1 fruit fly cellular context compared by ENCODE assay signal in the genomic region with DNA sequence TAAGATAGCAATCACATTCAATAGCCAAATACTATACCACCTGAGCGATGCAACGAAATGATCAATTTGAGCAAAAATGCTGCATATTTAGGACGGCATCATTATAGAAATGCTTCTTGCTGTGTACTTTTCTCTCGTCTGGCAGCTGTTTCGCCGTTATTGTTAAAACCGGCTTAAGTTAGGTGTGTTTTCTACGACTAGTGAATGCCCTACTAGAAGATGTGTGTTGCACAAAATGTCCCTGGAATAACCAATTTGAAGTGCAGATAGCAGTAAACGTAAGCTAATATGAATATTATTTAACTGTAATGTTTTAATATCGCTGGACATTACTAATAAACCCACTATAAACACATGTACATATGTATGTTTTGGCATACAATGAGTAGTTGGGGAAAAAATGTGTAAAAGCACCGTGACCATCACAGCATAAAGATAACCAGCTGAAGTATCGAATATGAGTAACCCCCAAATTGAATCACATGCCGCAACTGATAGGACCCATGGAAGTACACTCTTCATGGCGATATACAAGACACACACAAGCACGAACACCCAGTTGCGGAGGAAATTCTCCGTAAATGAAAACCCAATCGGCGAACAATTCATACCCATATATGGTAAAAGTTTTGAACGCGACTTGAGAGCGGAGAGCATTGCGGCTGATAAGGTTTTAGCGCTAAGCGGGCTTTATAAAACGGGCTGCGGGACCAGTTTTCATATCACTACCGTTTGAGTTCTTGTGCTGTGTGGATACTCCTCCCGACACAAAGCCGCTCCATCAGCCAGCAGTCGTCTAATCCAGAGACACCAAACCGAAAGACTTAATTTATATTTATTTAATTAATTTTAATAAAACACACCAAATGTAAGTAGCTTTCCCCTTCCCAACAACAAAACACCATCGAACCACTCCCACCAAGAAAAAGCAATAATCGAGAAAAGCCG.
TF ChIP-seq lines count a peak whose summit lies in the region.

Gene Act5C, plus strand, starts transcription at position 716 of the 948 bp plus-strand sequence.

TF ChIP-seq in whole organism, embryonic, 481 proteins besides CTCF, POLR2A, EP300 and RAD21 (continued from another document and continues in another):
- TF ChIP-seq lab (GFP tag; optimal IDR thresholded peaks at IDR 0.05; lab: Kevin White, UChicago): peak; percentile 94
- TF ChIP-seq Awh (GFP tag; IDR thresholded peaks at IDR 0.05; lab: Robert Waterston, UW): peak; percentile 92
- TF ChIP-seq jing (GFP tag; optimal IDR thresholded peaks at IDR 0.05; lab: Kevin White, UChicago): peak; percentile 91
- TF ChIP-seq Gug (GFP tag; IDR thresholded peaks at IDR 0.05; lab: Robert Waterston, UW): peak; percentile 89
- TF ChIP-seq CG17568 (GFP tag; optimal IDR thresholded peaks at IDR 0.05; lab: Kevin White, UChicago): peak; percentile 87
- peak; percentile 90 for TF ChIP-seq ranshi (GFP tag; IDR thresholded peaks at IDR 0.05; lab: Robert Waterston, UW)
- TF ChIP-seq Hmr (GFP tag; optimal IDR thresholded peaks at IDR 0.05; lab: Kevin White, UChicago): peak; percentile 92
- TF ChIP-seq CG18764 (GFP tag; optimal IDR thresholded peaks at IDR 0.05; lab: Kevin White, UChicago): peak; percentile 87
- TF ChIP-seq GATAe (GFP tag; conservative IDR thresholded peaks at IDR 0.05; lab: Robert Waterston, UW): peak; percentile 13; the same call in 1 of the 2 replicates
- TF ChIP-seq sd (tag; optimal IDR thresholded peaks at IDR 0.05; lab: Kevin White, UChicago): peak; percentile 73
- peak; percentile 96 for TF ChIP-seq unpg (GFP tag; optimal IDR thresholded peaks at IDR 0.05; lab: Kevin White, UChicago)
- peak; percentile 59 for TF ChIP-seq Fer2 (tag; optimal IDR thresholded peaks at IDR 0.05; lab: Kevin White, UChicago)
- TF ChIP-seq CG11085 (GFP tag; IDR thresholded peaks at IDR 0.05; lab: Robert Waterston, UW): peak; percentile 78
- peak; percentile 94 to 96 for TF ChIP-seq Pdp1 (GFP tag; optimal IDR thresholded peaks at IDR 0.05; lab: Kevin White, UChicago)
- TF ChIP-seq CG6175 (GFP tag; IDR thresholded peaks at IDR 0.05; lab: Robert Waterston, UW): peak; percentile 79
- TF ChIP-seq Atf3 (GFP tag; optimal IDR thresholded peaks at IDR 0.05; lab: Kevin White, UChicago): peak; percentile 85
- peak; percentile 89 for TF ChIP-seq pho (GFP tag; optimal IDR thresholded peaks at IDR 0.05; lab: Kevin White, UChicago)
- peak; percentile 95 for TF ChIP-seq repo (GFP tag; optimal IDR thresholded peaks at IDR 0.05; lab: Kevin White, UChicago)
- peak; percentile 97 for TF ChIP-seq CG17361 (GFP tag; IDR thresholded peaks at IDR 0.05; lab: Robert Waterston, UW)
- no peak for TF ChIP-seq Lpt (GFP tag; optimal IDR thresholded peaks at IDR 0.05; lab: Kevin White, UChicago)
- TF ChIP-seq sima (GFP tag; optimal IDR thresholded peaks at IDR 0.05; lab: Kevin White, UChicago): peak; percentile 86
- TF ChIP-seq D19A (tag; optimal IDR thresholded peaks at IDR 0.05; lab: Kevin White, UChicago): peak; percentile 100
- TF ChIP-seq cato (GFP tag; optimal IDR thresholded peaks at IDR 0.05; lab: Kevin White, UChicago; ENCODE audit: borderline replicate concordance): peak; percentile 80
- peak; percentile 90 for TF ChIP-seq CG4404 (GFP tag; IDR thresholded peaks at IDR 0.05; lab: Robert Waterston, UW)
- peak; percentile 94 for TF ChIP-seq lmd (GFP tag; IDR thresholded peaks at IDR 0.05; lab: Robert Waterston, UW)
- TF ChIP-seq pum (GFP tag; optimal IDR thresholded peaks at IDR 0.05; lab: Kevin White, UChicago): peak; percentile 94
- TF ChIP-seq Meics (GFP tag; optimal IDR thresholded peaks at IDR 0.05; lab: Kevin White, UChicago): peak; percentile 93
- no peak; the same call in 1 of the 2 replicates for TF ChIP-seq CG13287 (GFP tag; IDR thresholded peaks at IDR 0.05; lab: Robert Waterston, UW; ENCODE audit: partially characterized antibody)
- peak; percentile 95 for TF ChIP-seq gsb-n (tag; optimal IDR thresholded peaks at IDR 0.05; lab: Kevin White, UChicago)
- TF ChIP-seq ssp (GFP tag; IDR thresholded peaks at IDR 0.05; lab: Robert Waterston, UW): peak; percentile 82
- TF ChIP-seq CG16863 (GFP tag; optimal IDR thresholded peaks at IDR 0.05; lab: Kevin White, UChicago): peak; percentile 95
- TF ChIP-seq Dfd (GFP tag; optimal IDR thresholded peaks at IDR 0.05; lab: Kevin White, UChicago): no peak
- peak; percentile 86 for TF ChIP-seq NK7.1 (GFP tag; optimal IDR thresholded peaks at IDR 0.05; lab: Kevin White, UChicago)
- peak; percentile 79 for TF ChIP-seq CG7987 (GFP tag; optimal IDR thresholded peaks at IDR 0.05; lab: Kevin White, UChicago)
- TF ChIP-seq CG5953 (GFP tag; IDR thresholded peaks at IDR 0.05; lab: Robert Waterston, UW): peak; percentile 90
- TF ChIP-seq zen2 (GFP tag; IDR thresholded peaks at IDR 0.05; lab: Robert Waterston, UW; ENCODE audit: partially characterized antibody): no peak
- peak; percentile 83; the same call in 2 of the 3 replicates for TF ChIP-seq sr (GFP tag; IDR thresholded peaks at IDR 0.05; lab: Robert Waterston, UW)
- TF ChIP-seq CG32532 (GFP tag; IDR thresholded peaks at IDR 0.05; lab: Robert Waterston, UW): peak; percentile 92
- TF ChIP-seq CG31365 (tag; optimal IDR thresholded peaks at IDR 0.05; lab: Kevin White, UChicago): peak; percentile 86
- TF ChIP-seq CG12236 (GFP tag; optimal IDR thresholded peaks at IDR 0.05; lab: Kevin White, UChicago): peak; percentile 90
- peak; percentile 90 for TF ChIP-seq sim (GFP tag; IDR thresholded peaks at IDR 0.05; lab: Robert Waterston, UW)
- TF ChIP-seq ems (GFP tag; optimal IDR thresholded peaks at IDR 0.05; lab: Kevin White, UChicago): peak; percentile 95
- TF ChIP-seq Max (GFP tag; optimal IDR thresholded peaks at IDR 0.05; lab: Kevin White, UChicago): peak; percentile 91
- TF ChIP-seq CG4707 (GFP tag; optimal IDR thresholded peaks at IDR 0.05; lab: Kevin White, UChicago): peak; percentile 92
- TF ChIP-seq Chrac-16 (GFP tag; optimal IDR thresholded peaks at IDR 0.05; lab: Kevin White, UChicago): peak; percentile 94
- peak; percentile 93 for TF ChIP-seq CG13424 (tag; optimal IDR thresholded peaks at IDR 0.05; lab: Kevin White, UChicago)
- peak; percentile 94 for TF ChIP-seq CoRest (tag; optimal IDR thresholded peaks at IDR 0.05; lab: Kevin White, UChicago)
- peak; percentile 92 for TF ChIP-seq CG10462 (GFP tag; optimal IDR thresholded peaks at IDR 0.05; lab: Kevin White, UChicago)
- TF ChIP-seq toy (GFP tag; IDR thresholded peaks at IDR 0.05; lab: Robert Waterston, UW): peak; percentile 74
- peak; percentile 69 for TF ChIP-seq exex (tag; optimal IDR thresholded peaks at IDR 0.05; lab: Kevin White, UChicago)
- TF ChIP-seq Hand (GFP tag; optimal IDR thresholded peaks at IDR 0.05; lab: Kevin White, UChicago): peak; percentile 78
- peak in 1 of 2 experiments; percentile 89 for TF ChIP-seq Eip74EF (GFP tag; optimal IDR thresholded peaks at IDR 0.05; lab: Kevin White, UChicago)
- TF ChIP-seq sug (tag; optimal IDR thresholded peaks at IDR 0.05; lab: Kevin White, UChicago): peak; percentile 85
- TF ChIP-seq CG17359 (tag; optimal IDR thresholded peaks at IDR 0.05; lab: Kevin White, UChicago): peak; percentile 95
- TF ChIP-seq tap (tag; optimal IDR thresholded peaks at IDR 0.05; lab: Kevin White, UChicago): peak; percentile 95
- TF ChIP-seq ken (GFP tag; IDR thresholded peaks at IDR 0.05; lab: Robert Waterston, UW): peak; percentile 94
- peak; percentile 93 for TF ChIP-seq CG10209 (GFP tag; optimal IDR thresholded peaks at IDR 0.05; lab: Kevin White, UChicago)
- TF ChIP-seq Kr (GFP tag; optimal IDR thresholded peaks at IDR 0.05; lab: Kevin White, UChicago): peak; percentile 69
- TF ChIP-seq sisA (GFP tag; IDR thresholded peaks at IDR 0.05; lab: Robert Waterston, UW): peak; percentile 92
- TF ChIP-seq CG34422 (GFP tag; IDR thresholded peaks at IDR 0.05; lab: Robert Waterston, UW): peak; percentile 88
- peak; percentile 90 for TF ChIP-seq HmgZ (tag; optimal IDR thresholded peaks at IDR 0.05; lab: Kevin White, UChicago)
- peak; percentile 65 for TF ChIP-seq Oaz (GFP tag; IDR thresholded peaks at IDR 0.05; lab: Robert Waterston, UW)
- peak; percentile 96 for TF ChIP-seq Rfx (GFP tag; IDR thresholded peaks at IDR 0.05; lab: Robert Waterston, UW)
- peak; percentile 90 for TF ChIP-seq CG12942 (GFP tag; optimal IDR thresholded peaks at IDR 0.05; lab: Kevin White, UChicago)
- TF ChIP-seq nau (GFP tag; optimal IDR thresholded peaks at IDR 0.05; lab: Kevin White, UChicago): peak; percentile 86
- TF ChIP-seq CG6813 (GFP tag; optimal IDR thresholded peaks at IDR 0.05; lab: Kevin White, UChicago): peak; percentile 88
- TF ChIP-seq CG6765 (GFP tag; optimal IDR thresholded peaks at IDR 0.05; lab: Kevin White, UChicago): peak; percentile 76
- TF ChIP-seq Scr (GFP tag; IDR thresholded peaks at IDR 0.05; lab: Robert Waterston, UW; ENCODE audit: partially characterized antibody): no peak
- peak; percentile 90 for TF ChIP-seq ttk (GFP tag; IDR thresholded peaks at IDR 0.05; lab: Robert Waterston, UW)
- peak; percentile 73 for TF ChIP-seq trh (GFP tag; optimal IDR thresholded peaks at IDR 0.05; lab: Kevin White, UChicago)
- TF ChIP-seq CG12391 (tag; optimal IDR thresholded peaks at IDR 0.05; lab: Kevin White, UChicago): peak; percentile 95
- TF ChIP-seq sob (GFP tag; IDR thresholded peaks at IDR 0.05; lab: Robert Waterston, UW): peak; percentile 89
- peak; percentile 99 for TF ChIP-seq Ets65A (GFP tag; lab: Kevin White, UChicago)
- TF ChIP-seq CG4730 (GFP tag; IDR thresholded peaks at IDR 0.05; lab: Robert Waterston, UW): peak; percentile 88
- TF ChIP-seq run (tag; optimal IDR thresholded peaks at IDR 0.05; lab: Kevin White, UChicago): peak; percentile 86
- TF ChIP-seq CG9727 (GFP tag; optimal IDR thresholded peaks at IDR 0.05; lab: Kevin White, UChicago): peak; percentile 96
- peak; percentile 72 for TF ChIP-seq Taf1 (GFP tag; IDR thresholded peaks at IDR 0.05; lab: Robert Waterston, UW)
- TF ChIP-seq prd (optimal IDR thresholded peaks at IDR 0.05; lab: Kevin White, UChicago): no peak
- peak; percentile 95 for TF ChIP-seq prd (GFP tag; IDR thresholded peaks at IDR 0.05; lab: Robert Waterston, UW)
- TF ChIP-seq CG1603 (tag; optimal IDR thresholded peaks at IDR 0.05; lab: Kevin White, UChicago): peak; percentile 98
- TF ChIP-seq HHEX (GFP tag; optimal IDR thresholded peaks at IDR 0.05; lab: Kevin White, UChicago): peak; percentile 90
- peak; percentile 93 for TF ChIP-seq Ptx1 (GFP tag; IDR thresholded peaks at IDR 0.05; lab: Robert Waterston, UW)
- peak; percentile 97 for TF ChIP-seq vvl (GFP tag; IDR thresholded peaks at IDR 0.05; lab: Robert Waterston, UW)
- peak; percentile 96 for TF ChIP-seq lilli (GFP tag; optimal IDR thresholded peaks at IDR 0.05; lab: Kevin White, UChicago)
- TF ChIP-seq gcm2 (GFP tag; optimal IDR thresholded peaks at IDR 0.05; lab: Kevin White, UChicago): peak; percentile 90
- TF ChIP-seq Side (GFP tag; optimal IDR thresholded peaks at IDR 0.05; lab: Kevin White, UChicago): peak; percentile 96
- peak; percentile 97 for TF ChIP-seq zfh1 (GFP tag; IDR thresholded peaks at IDR 0.05; lab: Robert Waterston, UW)
- TF ChIP-seq Xbp1 (GFP tag; optimal IDR thresholded peaks at IDR 0.05; lab: Kevin White, UChicago): peak; percentile 94
- TF ChIP-seq CG11504 (tag; optimal IDR thresholded peaks at IDR 0.05; lab: Kevin White, UChicago): peak; percentile 93
- TF ChIP-seq kay (GFP tag; optimal IDR thresholded peaks at IDR 0.05; lab: Kevin White, UChicago): peak; percentile 89
- TF ChIP-seq cas (GFP tag; IDR thresholded peaks at IDR 0.05; lab: Robert Waterston, UW): peak; percentile 76
- TF ChIP-seq dmrt11E (tag; optimal IDR thresholded peaks at IDR 0.05; lab: Kevin White, UChicago): peak; percentile 96
- no peak for TF ChIP-seq h (optimal IDR thresholded peaks at IDR 0.05; lab: Kevin White, UChicago)
- peak; percentile 94 for TF ChIP-seq Camta (GFP tag; optimal IDR thresholded peaks at IDR 0.05; lab: Kevin White, UChicago)
- TF ChIP-seq emc (GFP tag; optimal IDR thresholded peaks at IDR 0.05; lab: Kevin White, UChicago): peak; percentile 85
- TF ChIP-seq CG10543 (GFP tag; optimal IDR thresholded peaks at IDR 0.05; lab: Kevin White, UChicago): peak; percentile 66
- peak; percentile 92 for TF ChIP-seq Atf-2 (GFP tag; optimal IDR thresholded peaks at IDR 0.05; lab: Kevin White, UChicago)
- TF ChIP-seq CG14965 (GFP tag; optimal IDR thresholded peaks at IDR 0.05; lab: Kevin White, UChicago; ENCODE audit: borderline replicate concordance): peak; percentile 74
- peak; percentile 94 for TF ChIP-seq ATbp (GFP tag; optimal IDR thresholded peaks at IDR 0.05; lab: Kevin White, UChicago)
- TF ChIP-seq nerfin-2 (GFP tag; IDR thresholded peaks at IDR 0.05; lab: Robert Waterston, UW; ENCODE audit: partially characterized antibody): no peak
- peak; percentile 89 for TF ChIP-seq CG6254 (GFP tag; optimal IDR thresholded peaks at IDR 0.05; lab: Kevin White, UChicago)
- TF ChIP-seq pzg (GFP tag; optimal IDR thresholded peaks at IDR 0.05; lab: Kevin White, UChicago): peak; percentile 9
- peak; percentile 94 for TF ChIP-seq crc (GFP tag; optimal IDR thresholded peaks at IDR 0.05; lab: Kevin White, UChicago)
- TF ChIP-seq CG9437 (GFP tag; optimal IDR thresholded peaks at IDR 0.05; lab: Kevin White, UChicago): peak; percentile 86
- peak; percentile 92 for TF ChIP-seq CG7556 (GFP tag; optimal IDR thresholded peaks at IDR 0.05; lab: Kevin White, UChicago)
- TF ChIP-seq CG12659 (GFP tag; optimal IDR thresholded peaks at IDR 0.05; lab: Kevin White, UChicago): peak; percentile 91
- peak; percentile 73 for TF ChIP-seq kni (GFP tag; optimal IDR thresholded peaks at IDR 0.05; lab: Kevin White, UChicago)
- TF ChIP-seq CG6689 (GFP tag; IDR thresholded peaks at IDR 0.05; lab: Robert Waterston, UW): peak; percentile 93
- TF ChIP-seq CG3995 (GFP tag; optimal IDR thresholded peaks at IDR 0.05; lab: Kevin White, UChicago): peak; percentile 65
- TF ChIP-seq E2f1 (GFP tag; IDR thresholded peaks at IDR 0.05; lab: Robert Waterston, UW): peak; percentile 92
- peak; percentile 87 for TF ChIP-seq seq (GFP tag; IDR thresholded peaks at IDR 0.05; lab: Robert Waterston, UW)
- TF ChIP-seq CG10147 (GFP tag; optimal IDR thresholded peaks at IDR 0.05; lab: Kevin White, UChicago): peak; percentile 82
- peak; percentile 95 for TF ChIP-seq Oli (tag; optimal IDR thresholded peaks at IDR 0.05; lab: Kevin White, UChicago)
- TF ChIP-seq hth (optimal IDR thresholded peaks at IDR 0.05; lab: Kevin White, UChicago): no peak
- TF ChIP-seq CG10431 (GFP tag; optimal IDR thresholded peaks at IDR 0.05; lab: Kevin White, UChicago): peak; percentile 55
- peak; percentile 97 for TF ChIP-seq CG10274 (GFP tag; optimal IDR thresholded peaks at IDR 0.05; lab: Kevin White, UChicago)
- TF ChIP-seq trem (tag; optimal IDR thresholded peaks at IDR 0.05; lab: Kevin White, UChicago): peak; percentile 92
- peak; percentile 82 for TF ChIP-seq CG17612 (GFP tag; IDR thresholded peaks at IDR 0.05; lab: Robert Waterston, UW)
- peak; percentile 94 for TF ChIP-seq CHES-1-like (GFP tag; optimal IDR thresholded peaks at IDR 0.05; lab: Kevin White, UChicago)
